Worm (Caenorhabditis elegans): ENCODE results near the gene hrpk-2.

DNA sequence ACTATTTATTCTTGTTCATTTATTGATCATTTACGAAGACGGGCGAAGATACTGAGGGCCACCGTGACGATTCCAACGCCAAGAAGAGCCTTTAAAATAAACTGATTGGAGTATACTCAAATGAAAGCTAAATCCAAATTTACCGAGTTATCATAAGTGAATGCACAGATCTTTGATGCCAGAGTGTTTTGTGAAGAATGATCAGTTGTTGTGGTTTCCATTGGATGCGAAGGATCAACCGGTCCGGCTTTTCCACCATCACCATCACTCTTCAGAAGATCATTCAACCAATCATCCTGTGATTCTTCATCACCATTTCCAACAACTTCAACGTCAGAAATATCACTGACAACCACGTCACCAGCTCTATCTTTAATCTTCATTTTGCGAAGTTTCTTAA, 9.7 kb upstream of the hrpk-2 start:
- no peak for TF ChIP-seq nhr-76 (tag; optimal IDR thresholded peaks at IDR 0.05)
- no peak for TF ChIP-seq zip-8 (tag; optimal IDR thresholded peaks at IDR 0.05)
- TF ChIP-seq nhr-237 (tag; optimal IDR thresholded peaks at IDR 0.05) = no peak
- no peak for TF ChIP-seq flh-1 (GFP tag; optimal IDR thresholded peaks at IDR 0.05)
- TF ChIP-seq lsy-2 (tag; optimal IDR thresholded peaks at IDR 0.05) = no peak
- TF ChIP-seq elt-1 (tag; optimal IDR thresholded peaks at IDR 0.05; ENCODE audit: borderline replicate concordance, insufficient read depth) = no peak
- no peak for TF ChIP-seq nhr-12 (tag; optimal IDR thresholded peaks at IDR 0.05)
- no peak for TF ChIP-seq ztf-11 (tag; optimal IDR thresholded peaks at IDR 0.05)
- no peak for TF ChIP-seq mab-5 (tag; optimal IDR thresholded peaks at IDR 0.05)
- no peak for TF ChIP-seq ces-1 (GFP tag; optimal IDR thresholded peaks at IDR 0.05)
- TF ChIP-seq pha-4 (tag; optimal IDR thresholded peaks at IDR 0.05) = no peak
- TF ChIP-seq ceh-43 (GFP tag; optimal IDR thresholded peaks at IDR 0.05) = no peak
- no peak for TF ChIP-seq unc-62 (GFP tag; optimal IDR thresholded peaks at IDR 0.05)
- TF ChIP-seq snpc-4 (tag; optimal IDR thresholded peaks at IDR 0.05) = no peak

Data from whole organism, mixed stage, embryonic.